Fruit fly (Drosophila melanogaster): ENCODE measurements around the gene CG31909.

The CG31909 gene

dm6 chr2L:7226587-7226986 is 30.7 kb upstream of the CG31909 start:
- TF ChIP-seq CG6808 (GFP tag; optimal IDR thresholded peaks at IDR 0.05): peak; percentile 87
- TF ChIP-seq CG11294 (GFP tag; IDR thresholded peaks at IDR 0.05): no peak

- TF ChIP-seq CG16779 (tag; optimal IDR thresholded peaks at IDR 0.05): no peak
- TF ChIP-seq dac (GFP tag; optimal IDR thresholded peaks at IDR 0.05): no peak
- no peak for TF ChIP-seq fd85E (GFP tag; optimal IDR thresholded peaks at IDR 0.05)
- no peak for TF ChIP-seq CG11762 (GFP tag; optimal IDR thresholded peaks at IDR 0.05; ENCODE audit: insufficient read depth)
- no peak for TF ChIP-seq CG8319 (GFP tag; optimal IDR thresholded peaks at IDR 0.05)
- no peak for TF ChIP-seq CG3032 (tag; optimal IDR thresholded peaks at IDR 0.05)
- no peak for TF ChIP-seq Sox15 (GFP tag; optimal IDR thresholded peaks at IDR 0.05)
- TF ChIP-seq CG31627 (GFP tag; optimal IDR thresholded peaks at IDR 0.05): no peak
- no peak for TF ChIP-seq ss (GFP tag; optimal IDR thresholded peaks at IDR 0.05)
- no peak for TF ChIP-seq spab (GFP tag; optimal IDR thresholded peaks at IDR 0.05)
- no peak for TF ChIP-seq CG8632 (GFP tag; optimal IDR thresholded peaks at IDR 0.05)
- no peak for TF ChIP-seq Sox14 (GFP tag; optimal IDR thresholded peaks at IDR 0.05)
- no peak for TF ChIP-seq OdsH (GFP tag; optimal IDR thresholded peaks at IDR 0.05)
- TF ChIP-seq net (GFP tag; optimal IDR thresholded peaks at IDR 0.05): no peak
- TF ChIP-seq lz (GFP tag; optimal IDR thresholded peaks at IDR 0.05): no peak
Observed at dm6 chr2L:7227434-7227833, 29.9 kb upstream of the CG31909 start, which contains the start of gene CG43799. Gene CG43799 (plus strand): TSS chr2L:7227734.

DNA sequence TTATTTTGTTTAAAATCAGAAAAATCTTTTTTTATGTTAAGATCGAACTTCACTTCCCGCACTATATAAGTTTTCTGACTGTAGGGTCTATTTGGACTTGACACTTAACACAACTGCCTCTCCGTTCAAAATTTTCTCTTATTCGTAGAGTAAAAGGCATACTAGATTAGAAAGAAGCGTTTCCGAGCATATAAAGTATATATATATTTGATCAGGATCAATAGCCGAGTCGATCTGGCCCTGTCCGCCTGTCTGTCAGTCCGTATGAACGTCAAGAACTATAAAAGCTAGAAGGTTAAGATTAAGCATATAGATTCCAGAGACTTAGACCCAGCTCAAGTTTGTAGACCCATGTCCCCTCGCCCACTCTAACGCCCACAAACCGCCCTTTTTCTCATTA is 24.6 kb upstream of the CG31909 start, which contains the start of gene CG43800:
Gene CG43800, minus strand, starts transcription at position 101 of the 400 bp plus-strand sequence.
- TF ChIP-seq CG31627 (GFP tag; optimal IDR thresholded peaks at IDR 0.05) (no peak), CG6163 (GFP tag; IDR thresholded peaks at IDR 0.05) (no peak), CG8119 (GFP tag; IDR thresholded peaks at IDR 0.05) (no peak), svp (GFP tag) (no peak)

- TF ChIP-seq Blimp-1 (GFP tag; optimal IDR thresholded peaks at IDR 0.05): no peak
- peak; percentile 9 for TF ChIP-seq esn (GFP tag; optimal IDR thresholded peaks at IDR 0.05)
- peak; percentile 55 for TF ChIP-seq svp (GFP tag)
- peak; percentile 17 for TF ChIP-seq topi (GFP tag; optimal IDR thresholded peaks at IDR 0.05)
- no peak for TF ChIP-seq fd85E (GFP tag; optimal IDR thresholded peaks at IDR 0.05)
- no peak for TF ChIP-seq CG8319 (GFP tag; optimal IDR thresholded peaks at IDR 0.05)
- no peak for TF ChIP-seq CG32006 (GFP tag; optimal IDR thresholded peaks at IDR 0.05)
- peak; percentile 16 for TF ChIP-seq Met (GFP tag; optimal IDR thresholded peaks at IDR 0.05)
- no peak for TF ChIP-seq cyc (GFP tag; optimal IDR thresholded peaks at IDR 0.05)
- TF ChIP-seq vri (GFP tag; optimal IDR thresholded peaks at IDR 0.05): peak; percentile 87
- TF ChIP-seq dsx (GFP tag; optimal IDR thresholded peaks at IDR 0.05; ENCODE audit: poor library complexity, severe bottlenecking): no peak
- peak; percentile 30 for TF ChIP-seq Sox102F (GFP tag; optimal IDR thresholded peaks at IDR 0.05)
- peak; percentile 95 for TF ChIP-seq fkh (GFP tag; optimal IDR thresholded peaks at IDR 0.05)
- TF ChIP-seq dac (GFP tag; optimal IDR thresholded peaks at IDR 0.05): no peak
Observed at dm6 chr2L:7239310-7239709, 18.0 kb upstream of the CG31909 start.

DNA sequence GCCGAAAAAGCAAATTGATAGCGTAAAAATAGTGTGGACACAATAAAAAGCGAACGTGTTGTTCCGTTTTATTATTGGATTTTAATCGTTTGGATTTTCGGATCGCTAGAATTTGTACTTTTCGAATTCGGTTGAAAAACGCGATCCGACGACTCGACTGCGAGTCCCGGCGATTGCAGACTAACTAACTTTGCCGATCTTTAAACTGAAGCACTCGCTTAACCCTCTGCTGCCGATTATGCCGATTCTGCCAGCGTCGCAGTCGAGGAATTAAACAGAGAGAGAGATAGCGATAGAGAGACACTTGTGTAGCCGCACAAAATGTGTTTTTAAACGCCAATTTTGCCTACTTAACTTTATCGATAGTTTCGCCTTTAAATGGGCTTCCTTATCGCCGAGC is 17.0 kb upstream of the CG31909 start:
- TF ChIP-seq Sox14 (GFP tag; optimal IDR thresholded peaks at IDR 0.05) (no peak), vri (GFP tag; optimal IDR thresholded peaks at IDR 0.05) (peak; percentile 2), ss (GFP tag; optimal IDR thresholded peaks at IDR 0.05) (peak in 1 of 2 experiments; percentile 11), Blimp-1 (GFP tag; optimal IDR thresholded peaks at IDR 0.05) (no peak), Hr4 (GFP tag; optimal IDR thresholded peaks at IDR 0.05) (no peak)

- TF ChIP-seq eg (GFP tag; IDR thresholded peaks at IDR 0.05): no peak
- TF ChIP-seq fkh (GFP tag; optimal IDR thresholded peaks at IDR 0.05): peak; percentile 33
- no peak for TF ChIP-seq CG15336 (GFP tag; IDR thresholded peaks at IDR 0.05)
- TF ChIP-seq Smox (GFP tag; optimal IDR thresholded peaks at IDR 0.05): no peak
- peak; percentile 42 for TF ChIP-seq Eip78C (GFP tag)
Observed at dm6 chr2L:7240964-7241363, 16.3 kb upstream of the CG31909 start.
